Fruit fly (Drosophila melanogaster): ENCODE data around the gene CG14636.
"Not testable (repeated sequence)": the region's sequence is repeated elsewhere in the genome, so short reads cannot be mapped to it uniquely, and the experiment has no call there.

Gene CG14636

DNA sequence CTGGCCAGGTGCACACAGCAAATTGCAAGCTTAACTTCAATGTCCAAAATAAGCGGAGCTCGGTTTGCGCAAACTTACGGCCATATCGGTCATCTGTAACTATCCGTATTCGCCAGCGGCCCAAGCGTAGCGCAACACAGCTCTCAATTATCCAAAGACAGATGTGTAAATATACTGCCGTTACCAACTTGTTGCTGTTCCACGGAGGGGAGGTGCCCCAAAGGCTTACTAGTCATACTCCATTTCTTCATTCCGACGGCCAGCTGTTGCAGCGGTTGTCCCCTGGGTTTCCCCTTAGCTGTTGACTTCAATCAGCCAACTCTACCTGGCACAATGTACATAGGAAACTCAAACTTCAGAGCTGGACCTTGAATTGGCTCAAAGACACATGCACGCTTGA, 4.9 kb upstream of the CG14636 start, which contains the start of gene CG31516:
Gene CG31516 (minus strand): TSS at position 101 of the 400 bp plus-strand sequence.
- TF ChIP-seq CG13204 (GFP tag; optimal IDR thresholded peaks at IDR 0.05): no peak
- TF ChIP-seq CG10348 (GFP tag; IDR thresholded peaks at IDR 0.05): no peak
- TF ChIP-seq CG34367 (tag; optimal IDR thresholded peaks at IDR 0.05): no peak
- TF ChIP-seq CG12605 (GFP tag; IDR thresholded peaks at IDR 0.05): no peak
- no peak for TF ChIP-seq fd96Ca (GFP tag; IDR thresholded peaks at IDR 0.05)
- no peak for TF ChIP-seq CG8159 (tag; optimal IDR thresholded peaks at IDR 0.05)
- no peak for TF ChIP-seq Ets98B (GFP tag; IDR thresholded peaks at IDR 0.05)
- no peak for TF ChIP-seq CG32121 (GFP tag; IDR thresholded peaks at IDR 0.05)
- no peak for TF ChIP-seq Snoo (tag; optimal IDR thresholded peaks at IDR 0.05)
- TF ChIP-seq gl (tag; optimal IDR thresholded peaks at IDR 0.05): no peak
- no peak for TF ChIP-seq CG17806 (tag; optimal IDR thresholded peaks at IDR 0.05)
- TF ChIP-seq CG4496 (GFP tag; IDR thresholded peaks at IDR 0.05): no peak
- no peak for TF ChIP-seq CG8301 (tag; optimal IDR thresholded peaks at IDR 0.05)
- no peak for TF ChIP-seq CG14655 (GFP tag; optimal IDR thresholded peaks at IDR 0.05)
- TF ChIP-seq CG9948 (tag; optimal IDR thresholded peaks at IDR 0.05): no peak
- TF ChIP-seq D1 (tag; optimal IDR thresholded peaks at IDR 0.05): no peak

DNA sequence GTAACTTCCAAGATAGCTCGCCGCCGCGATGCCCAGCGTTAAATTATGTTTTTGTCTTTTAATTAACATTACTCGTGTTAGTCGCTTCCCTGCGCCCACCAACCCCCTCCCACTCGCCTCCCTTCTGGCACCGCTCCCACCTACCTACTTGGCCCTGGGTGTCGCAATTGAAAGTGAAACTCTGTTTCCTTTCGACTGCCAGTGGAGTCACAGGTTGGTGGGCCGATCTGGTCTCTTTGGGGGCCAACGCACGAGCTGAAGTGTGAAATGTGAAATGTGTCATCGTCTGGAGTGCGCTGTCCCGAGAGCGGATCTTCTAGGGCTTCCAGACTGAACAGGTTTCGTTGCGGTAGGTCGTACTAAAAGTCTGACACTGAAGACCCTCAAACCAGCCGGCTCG, 513 bp downstream of the CG14636 start:
- no peak for TF ChIP-seq rn (GFP tag; IDR thresholded peaks at IDR 0.05)
- TF ChIP-seq EcR (GFP tag; optimal IDR thresholded peaks at IDR 0.05): peak; percentile 54
- TF ChIP-seq gl (tag; optimal IDR thresholded peaks at IDR 0.05): peak; percentile 48

DNA sequence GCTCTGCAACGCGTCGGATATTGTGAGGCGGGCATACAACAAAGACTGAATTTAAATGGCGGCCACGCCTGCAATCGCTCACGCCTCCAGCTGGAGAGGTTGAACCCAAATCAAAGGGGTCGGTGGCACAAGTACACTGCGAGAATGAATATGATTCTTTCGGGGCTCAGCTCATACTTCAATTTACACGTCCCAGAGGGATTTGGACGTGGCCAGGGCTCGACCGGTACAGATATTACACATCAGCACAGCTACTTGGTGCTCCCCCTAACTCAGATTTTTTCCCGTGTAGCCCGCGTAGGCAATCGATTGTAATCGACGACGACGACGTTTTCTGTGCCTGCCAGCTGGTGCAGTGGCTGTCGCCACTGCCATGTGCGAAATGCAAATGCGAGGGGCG, 1.1 kb downstream of the CG14636 start:
- peak; percentile 81 for TF ChIP-seq CG10348 (GFP tag; IDR thresholded peaks at IDR 0.05)
- peak; percentile 93 for TF ChIP-seq CG32121 (GFP tag; IDR thresholded peaks at IDR 0.05)
- TF ChIP-seq CG14655 (GFP tag; optimal IDR thresholded peaks at IDR 0.05): peak; percentile 77
- TF ChIP-seq Snoo (tag; optimal IDR thresholded peaks at IDR 0.05): peak; percentile 84
- peak; percentile 83 for TF ChIP-seq CG17806 (tag; optimal IDR thresholded peaks at IDR 0.05)
- peak; percentile 76 for TF ChIP-seq Pif1B (GFP tag; optimal IDR thresholded peaks at IDR 0.05)
- peak; percentile 94 for TF ChIP-seq Ets98B (GFP tag; IDR thresholded peaks at IDR 0.05)
- TF ChIP-seq CG34367 (tag; optimal IDR thresholded peaks at IDR 0.05): peak; percentile 86
- TF ChIP-seq CG15710 (tag; optimal IDR thresholded peaks at IDR 0.05): peak; percentile 92
- peak; percentile 88 for TF ChIP-seq CG8159 (tag; optimal IDR thresholded peaks at IDR 0.05)
- peak; percentile 6 for TF ChIP-seq D1 (tag; optimal IDR thresholded peaks at IDR 0.05)
- TF ChIP-seq fd96Ca (GFP tag; IDR thresholded peaks at IDR 0.05): peak; percentile 97
- TF ChIP-seq CG12605 (GFP tag; IDR thresholded peaks at IDR 0.05): peak; percentile 84
- TF ChIP-seq CG4496 (GFP tag; IDR thresholded peaks at IDR 0.05): peak; percentile 96
- TF ChIP-seq rn (GFP tag; IDR thresholded peaks at IDR 0.05): peak; percentile 93
- peak; percentile 93 for TF ChIP-seq EcR (GFP tag; optimal IDR thresholded peaks at IDR 0.05)
- peak; percentile 83 for TF ChIP-seq CG9948 (tag; optimal IDR thresholded peaks at IDR 0.05)
- peak; percentile 73 for TF ChIP-seq CG8301 (tag; optimal IDR thresholded peaks at IDR 0.05)
- TF ChIP-seq CG13204 (GFP tag; optimal IDR thresholded peaks at IDR 0.05): peak; percentile 70
- TF ChIP-seq Pif1A (GFP tag; optimal IDR thresholded peaks at IDR 0.05): peak; percentile 93
- peak; percentile 81 for TF ChIP-seq gl (tag; optimal IDR thresholded peaks at IDR 0.05)

DNA sequence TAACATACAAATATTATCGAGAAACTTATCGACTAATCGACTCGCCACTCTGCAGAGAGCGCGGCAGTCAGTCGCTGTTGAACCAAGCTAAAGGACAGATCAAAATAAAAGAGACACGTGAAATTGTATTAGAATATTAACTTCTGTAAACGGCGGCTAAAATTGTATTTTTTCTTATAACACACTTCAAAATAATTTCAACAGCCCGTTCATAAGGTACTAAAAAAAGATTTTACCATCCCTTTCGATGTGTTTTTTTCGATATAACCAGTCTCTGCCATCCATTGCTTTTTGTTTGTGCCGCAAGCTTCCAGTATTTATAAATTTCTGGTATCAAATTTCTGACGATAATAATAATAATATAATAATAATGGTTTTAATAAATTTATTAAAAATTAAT, 3.6 kb downstream of the CG14636 start, which contains the start of gene aux:
Gene aux (plus strand): TSS at position 301 of the 400 bp plus-strand sequence.
- TF ChIP-seq CG10348 (GFP tag; IDR thresholded peaks at IDR 0.05); CG13204 (GFP tag; optimal IDR thresholded peaks at IDR 0.05); rn (GFP tag; IDR thresholded peaks at IDR 0.05): not testable (repeated sequence)

DNA sequence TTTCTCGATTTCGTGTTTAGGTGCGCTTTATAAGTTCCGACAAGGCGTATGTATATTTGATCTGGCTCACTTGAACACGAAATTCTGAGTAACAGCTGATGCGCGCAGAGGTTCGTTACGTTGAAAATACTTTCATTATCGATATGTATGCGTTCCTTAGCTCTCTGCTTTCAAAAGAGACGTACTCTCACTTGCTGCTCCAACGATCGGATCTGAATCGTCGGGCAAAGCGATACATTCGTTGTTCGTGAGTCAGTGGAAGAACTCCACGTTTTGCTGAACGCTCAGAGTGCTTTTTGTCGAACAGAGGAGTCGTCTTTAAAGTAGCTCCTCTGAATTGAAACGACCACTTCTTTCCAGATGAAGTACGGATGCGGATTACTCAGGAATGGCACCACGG, 18.1 kb downstream of the CG14636 start, which contains the start of gene beta-Man:
Gene beta-Man (plus strand): TSS at position 152 of the 400 bp plus-strand sequence.
- no peak for TF ChIP-seq CG32121 (GFP tag; IDR thresholded peaks at IDR 0.05)
- no peak for TF ChIP-seq gl (tag; optimal IDR thresholded peaks at IDR 0.05)
- TF ChIP-seq CG14655 (GFP tag; optimal IDR thresholded peaks at IDR 0.05): peak; percentile 12
- 0 out of 2 replicates have a peak, but pooled peaks have one; percentile 23 for TF ChIP-seq CG12605 (GFP tag; IDR thresholded peaks at IDR 0.05)
- peak; percentile 24 for TF ChIP-seq D1 (tag; optimal IDR thresholded peaks at IDR 0.05)
- TF ChIP-seq Pif1A (GFP tag; optimal IDR thresholded peaks at IDR 0.05): peak; percentile 23

DNA sequence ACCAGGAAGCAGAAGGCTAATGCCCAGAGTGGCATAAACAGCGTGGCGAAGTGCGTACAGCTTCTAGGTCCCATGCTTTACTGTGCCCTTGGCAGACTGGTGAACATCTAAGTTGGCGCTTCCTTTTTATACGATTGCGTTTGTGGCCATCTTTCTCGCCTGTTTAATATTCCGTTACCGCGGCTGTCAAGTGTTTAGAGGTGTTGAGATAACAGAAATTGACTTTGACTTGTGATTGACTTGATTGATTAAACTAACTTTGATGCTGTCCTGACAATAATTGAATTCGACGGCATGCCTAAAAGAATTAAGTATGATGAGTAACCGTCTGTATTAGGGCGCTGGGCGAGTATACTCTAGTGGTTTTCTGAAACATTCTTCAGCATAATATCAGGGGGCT, 25.0 kb downstream of the CG14636 start, which contains the start of gene Dsk:
Gene Dsk (minus strand): TSS at position 101 of the 400 bp plus-strand sequence.
- TF ChIP-seq CG4496 (GFP tag; IDR thresholded peaks at IDR 0.05): no peak
- TF ChIP-seq CG14655 (GFP tag; optimal IDR thresholded peaks at IDR 0.05): no peak
- TF ChIP-seq CG8159 (tag; optimal IDR thresholded peaks at IDR 0.05): no peak
- no peak for TF ChIP-seq CG8301 (tag; optimal IDR thresholded peaks at IDR 0.05)
- TF ChIP-seq D1 (tag; optimal IDR thresholded peaks at IDR 0.05): no peak
- TF ChIP-seq CG34367 (tag; optimal IDR thresholded peaks at IDR 0.05): no peak
- TF ChIP-seq fd96Ca (GFP tag; IDR thresholded peaks at IDR 0.05): no peak

DNA sequence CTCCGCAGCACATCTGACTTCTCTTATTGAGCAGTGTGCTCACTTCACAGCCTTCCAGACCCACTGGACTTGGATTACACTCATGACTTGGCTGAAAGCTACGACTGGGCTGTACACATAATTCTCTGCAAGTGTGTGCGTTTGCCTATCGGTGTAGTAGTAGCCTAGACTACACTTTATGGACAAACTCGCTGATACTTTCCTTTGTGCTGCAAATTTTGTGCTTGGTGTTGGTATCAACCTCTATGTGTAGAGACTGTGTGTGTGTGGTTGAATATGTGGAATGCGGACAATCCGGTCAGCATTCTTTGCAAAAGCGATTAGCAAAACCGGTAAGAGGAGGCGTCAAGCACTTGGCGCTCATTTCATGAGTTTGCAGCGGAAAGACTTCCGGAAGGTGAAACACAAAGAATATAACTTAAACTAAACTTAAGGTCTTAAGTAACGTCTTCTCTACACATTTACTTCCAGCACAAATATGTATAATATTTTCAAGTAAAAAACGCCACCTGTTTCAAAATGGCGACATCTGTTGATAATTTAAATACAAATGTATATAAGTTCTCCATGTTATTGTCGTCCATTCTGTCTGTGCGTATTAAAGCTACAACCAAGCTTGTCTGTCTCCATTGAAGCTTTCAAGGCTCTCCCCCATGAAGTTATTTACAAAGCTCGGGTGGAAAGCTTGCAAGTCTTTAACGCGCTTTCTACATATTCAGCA, 28.1 kb downstream of the CG14636 start:
- TF ChIP-seq Ets98B (GFP tag; IDR thresholded peaks at IDR 0.05): no peak
- TF ChIP-seq CG14655 (GFP tag; optimal IDR thresholded peaks at IDR 0.05): peak; percentile 9
- peak; percentile 65 for TF ChIP-seq EcR (GFP tag; optimal IDR thresholded peaks at IDR 0.05)
- peak; percentile 4 for TF ChIP-seq CG15710 (tag; optimal IDR thresholded peaks at IDR 0.05)
- peak; percentile 9 for TF ChIP-seq gl (tag; optimal IDR thresholded peaks at IDR 0.05)

All from whole organism, pupa.